Fruit fly (Drosophila melanogaster) whole organism, embryonic: ENCODE results near the gene CG43702.
A peak's percentile ranks its signal among the peaks of the same experiment; 100 is the strongest.

Experiments
- C15 ChIP-seq: fragments of 200-800 bp; sonication (Bioruptor generic); IDR thresholded peaks from 3 replicates; pipeline ENCODE4 v1.3.6; 2022; ENCODE audit warnings: missing biosample characterization, missing genetic modification characterization
- CG10462 ChIP-seq: fragments of 200-800 bp; sonication (Bioruptor generic); optimal IDR thresholded peaks from 2 replicates; lab custom pipeline; 2016; ENCODE audit warnings: missing biosample characterization, missing genetic modification characterization
- CG10543 ChIP-seq: fragments of 200-800 bp; sonication (Bioruptor generic); optimal IDR thresholded peaks from 3 replicates; lab custom pipeline; 2017; ENCODE audit warnings: missing biosample characterization, mild to moderate bottlenecking, missing genetic modification characterization, moderate library complexity
- CG11247 ChIP-seq: fragments of 200-800 bp; sonication (Bioruptor generic); IDR thresholded peaks from 2 replicates; pipeline ENCODE4 v1.3.6; 2022; ENCODE audit warnings: missing biosample characterization, missing genetic modification characterization
- CG11398 ChIP-seq: fragments of 200-800 bp; sonication (Bioruptor generic); optimal IDR thresholded peaks from 2 replicates; lab custom pipeline; 2016; ENCODE audit warnings: missing biosample characterization, missing genetic modification characterization
- CG11560 ChIP-seq: fragments of 200-800 bp; sonication (Bioruptor generic); IDR thresholded peaks from 3 replicates; pipeline ENCODE4 v1.3.6; 2022; ENCODE audit warnings: missing biosample characterization, missing genetic modification characterization
- CG1233 ChIP-seq: fragments of 200-800 bp; sonication (Bioruptor generic); optimal IDR thresholded peaks from 4 replicates; lab custom pipeline; 2018; ENCODE audit warnings: missing biosample characterization, mild to moderate bottlenecking, missing genetic modification characterization
- CG13296 ChIP-seq: fragments of 200-800 bp; sonication (Bioruptor generic); optimal IDR thresholded peaks from 3 replicates; lab custom pipeline; 2018; ENCODE audit warnings: missing biosample characterization, mild to moderate bottlenecking, missing genetic modification characterization
- CG14965 ChIP-seq: fragments of 200-800 bp; sonication (Bioruptor generic); optimal IDR thresholded peaks from 2 replicates; lab custom pipeline; 2016; ENCODE audit warnings: missing biosample characterization, missing genetic modification characterization, borderline replicate concordance
- CG15696 ChIP-seq: fragments of 200-800 bp; sonication (Bioruptor generic); optimal IDR thresholded peaks from 2 replicates; lab custom pipeline; 2019; ENCODE audit warnings: missing biosample characterization, mild to moderate bottlenecking, missing genetic modification characterization, moderate library complexity
- CG16863 ChIP-seq: fragments of 200-800 bp; sonication (Bioruptor generic); optimal IDR thresholded peaks from 3 replicates; lab custom pipeline; 2016; ENCODE audit warnings: missing biosample characterization, missing genetic modification characterization
- CG18764 ChIP-seq: fragments of 200-800 bp; sonication (Bioruptor generic); optimal IDR thresholded peaks from 3 replicates; lab custom pipeline; 2016; ENCODE audit warnings: missing biosample characterization, missing genetic modification characterization
- CG2889 ChIP-seq: fragments of 200-800 bp; sonication (Bioruptor generic); IDR thresholded peaks from 3 replicates; pipeline ENCODE4 v1.3.6; 2022; ENCODE audit warnings: missing biosample characterization, missing genetic modification characterization
- CG31365 ChIP-seq: fragments of 200-800 bp; sonication (Bioruptor generic); optimal IDR thresholded peaks from 2 replicates; lab custom pipeline; 2018; ENCODE audit warnings: missing biosample characterization, mild to moderate bottlenecking, missing genetic modification characterization
- CG32532 ChIP-seq: fragments of 200-800 bp; sonication (Bioruptor generic); IDR thresholded peaks from 2 replicates; pipeline ENCODE4 v1.3.6; 2022; ENCODE audit warnings: missing biosample characterization, missing genetic modification characterization
- CG32767 ChIP-seq: fragments of 200-800 bp; sonication (Bioruptor generic); IDR thresholded peaks from 2 replicates; pipeline ENCODE4 v1.3.6; 2022; ENCODE audit warnings: missing biosample characterization, missing genetic modification characterization
- CG4730 ChIP-seq: fragments of 200-800 bp; sonication (Bioruptor generic); IDR thresholded peaks from 2 replicates; pipeline ENCODE4 v1.3.6; 2022; ENCODE audit warnings: missing biosample characterization, missing genetic modification characterization
- CG4854 ChIP-seq: fragments of 200-800 bp; sonication (Bioruptor generic); optimal IDR thresholded peaks from 2 replicates; lab custom pipeline; 2016; ENCODE audit warnings: missing biosample characterization, missing genetic modification characterization, inconsistent platforms
- CG9215 ChIP-seq: fragments of 200-800 bp; sonication (Bioruptor generic); IDR thresholded peaks from 2 replicates; pipeline ENCODE4 v1.3.6; 2022; ENCODE audit warnings: missing biosample characterization, missing genetic modification characterization
- CkIIα-i1 ChIP-seq: fragments of 200-800 bp; sonication (Bioruptor generic); IDR thresholded peaks from 2 replicates; pipeline ENCODE4 v1.3.6; 2022; ENCODE audit warnings: missing biosample characterization, missing genetic modification characterization
- Dbx ChIP-seq: fragments of 200-800 bp; sonication (Bioruptor generic); IDR thresholded peaks from 3 replicates; pipeline ENCODE4 v1.3.6; 2022; ENCODE audit warnings: missing biosample characterization, missing genetic modification characterization
- Dp ChIP-seq: fragments of 200-800 bp; sonication (Bioruptor generic); optimal IDR thresholded peaks from 2 replicates; lab custom pipeline; 2018; ENCODE audit warnings: missing biosample characterization, mild to moderate bottlenecking, missing genetic modification characterization, moderate library complexity
- E2f1 ChIP-seq: fragments of 200-800 bp; sonication (Bioruptor generic); IDR thresholded peaks from 2 replicates; pipeline ENCODE4 v1.3.6; 2022; ENCODE audit warnings: missing biosample characterization, missing genetic modification characterization
- GATAe ChIP-seq: fragments of 200-800 bp; sonication (Bioruptor generic); conservative IDR thresholded peaks from 2 replicates; pipeline ENCODE4 v1.3.6; 2022; ENCODE audit warnings: missing biosample characterization, missing genetic modification characterization
- H2.0 ChIP-seq: fragments of 200-800 bp; sonication (Bioruptor generic); IDR thresholded peaks from 2 replicates; pipeline ENCODE4 v1.3.6; 2022; ENCODE audit warnings: missing biosample characterization, missing genetic modification characterization
- HmgZ ChIP-seq: fragments of 200-800 bp; sonication (Bioruptor generic); optimal IDR thresholded peaks from 2 replicates; lab custom pipeline; 2018; ENCODE audit warnings: missing biosample characterization, mild to moderate bottlenecking, missing genetic modification characterization
- Med ChIP-seq: fragments of 200-800 bp; sonication (Bioruptor generic); peaks from one replicate; lab custom pipeline; 2016; ENCODE audit warnings: missing biosample characterization, missing genetic modification characterization, mild to moderate bottlenecking, inconsistent platforms, moderate library complexity
- NFAT ChIP-seq: fragments of 200-800 bp; sonication (Bioruptor generic); IDR thresholded peaks from 2 replicates; pipeline ENCODE4 v1.3.6; 2022; ENCODE audit warnings: missing biosample characterization, missing genetic modification characterization
- Sry-β ChIP-seq: fragments of 200-800 bp; sonication (Bioruptor generic); optimal IDR thresholded peaks from 2 replicates; lab custom pipeline; 2018; ENCODE audit warnings: missing biosample characterization, mild to moderate bottlenecking, missing genetic modification characterization, moderate library complexity
- TFAM ChIP-seq: fragments of 200-800 bp; sonication (Bioruptor generic); optimal IDR thresholded peaks from 2 replicates; lab custom pipeline; 2017; ENCODE audit warnings: missing biosample characterization, missing genetic modification characterization, inconsistent platforms
- aop ChIP-seq: fragments of 200-800 bp; sonication (Bioruptor generic); IDR thresholded peaks from 2 replicates; pipeline ENCODE4 v1.3.6; 2022; ENCODE audit warnings: missing biosample characterization, missing genetic modification characterization
- ato ChIP-seq: fragments of 200-800 bp; sonication (Bioruptor generic); IDR thresholded peaks from 2 replicates; pipeline ENCODE4 v1.3.6; 2022; ENCODE audit warnings: missing biosample characterization, missing genetic modification characterization; ENCODE audit not compliant: partially characterized antibody
- crp ChIP-seq, 2 experiments: fragments of 200-800 bp; sonication (Bioruptor generic); optimal IDR thresholded peaks; 2 replicates in 1 of 2; 3 replicates in 1 of 2; lab custom pipeline; 2017; ENCODE audit warnings: missing biosample characterization in 2 of 2, missing genetic modification characterization in 2 of 2, mild to moderate bottlenecking in 1 of 2, moderate library complexity in 1 of 2
- cwo ChIP-seq: fragments of 200-800 bp; sonication (Bioruptor generic); optimal IDR thresholded peaks from 3 replicates; lab custom pipeline; 2017; ENCODE audit warnings: missing biosample characterization, missing genetic modification characterization, mild to moderate bottlenecking, moderate library complexity, missing genetic modification reagents
- da ChIP-seq: fragments of 200-800 bp; sonication (Bioruptor generic); optimal IDR thresholded peaks from 2 replicates; lab custom pipeline; 2016; ENCODE audit warnings: missing biosample characterization, missing genetic modification characterization
- exex ChIP-seq: fragments of 200-800 bp; sonication (Bioruptor generic); optimal IDR thresholded peaks from 4 replicates; lab custom pipeline; 2018; ENCODE audit warnings: missing biosample characterization, mild to moderate bottlenecking, missing genetic modification characterization, moderate library complexity
- gce ChIP-seq: fragments of 200-800 bp; sonication (Bioruptor generic); IDR thresholded peaks from 3 replicates; pipeline ENCODE4 v1.3.6; 2022; ENCODE audit warnings: missing biosample characterization, missing genetic modification characterization
- gt ChIP-seq: fragments of 200-800 bp; sonication (Bioruptor generic); IDR thresholded peaks from 2 replicates; pipeline ENCODE4 v1.3.6; 2022; ENCODE audit warnings: missing biosample characterization, missing genetic modification characterization
- maf-S ChIP-seq: fragments of 200-800 bp; sonication (Bioruptor generic); optimal IDR thresholded peaks from 2 replicates; lab custom pipeline; 2016; ENCODE audit warnings: missing biosample characterization, missing genetic modification characterization
- slou ChIP-seq: fragments of 200-800 bp; sonication (Bioruptor generic); optimal IDR thresholded peaks from 3 replicates; lab custom pipeline; 2016; ENCODE audit warnings: missing biosample characterization, missing genetic modification characterization
- sna ChIP-seq: fragments of 200-800 bp; sonication (Bioruptor generic); IDR thresholded peaks from 2 replicates; pipeline ENCODE4 v1.3.6; 2022; ENCODE audit warnings: missing biosample characterization, missing genetic modification characterization; ENCODE audit not compliant: partially characterized antibody
- sr ChIP-seq: fragments of 200-800 bp; sonication (Bioruptor generic); IDR thresholded peaks from 3 replicates; pipeline ENCODE4 v1.3.6; 2022; ENCODE audit warnings: missing biosample characterization, missing genetic modification characterization
- ssp ChIP-seq: fragments of 200-800 bp; sonication (Bioruptor generic); IDR thresholded peaks from 2 replicates; pipeline ENCODE4 v1.3.6; 2022; ENCODE audit warnings: missing biosample characterization, missing genetic modification characterization
- tio ChIP-seq: fragments of 200-800 bp; sonication (Bioruptor generic); optimal IDR thresholded peaks from 2 replicates; lab custom pipeline; 2017; ENCODE audit warnings: missing biosample characterization, missing genetic modification characterization, inconsistent platforms
- trh ChIP-seq: fragments of 200-800 bp; sonication (Bioruptor generic); optimal IDR thresholded peaks from 2 replicates; lab custom pipeline; 2016; ENCODE audit warnings: missing biosample characterization, missing genetic modification characterization
- wor ChIP-seq: fragments of 200-800 bp; sonication (Bioruptor generic); IDR thresholded peaks from 2 replicates; pipeline ENCODE4 v1.3.6; 2022; ENCODE audit warnings: missing biosample characterization, missing genetic modification characterization
- zen ChIP-seq: fragments of 200-800 bp; sonication (Bioruptor generic); optimal IDR thresholded peaks from 3 replicates; lab custom pipeline; 2018; ENCODE audit warnings: missing biosample characterization, mild to moderate bottlenecking, missing genetic modification characterization, moderate library complexity
- zen2 ChIP-seq: fragments of 200-800 bp; sonication (Bioruptor generic); IDR thresholded peaks from 3 replicates; pipeline ENCODE4 v1.3.6; 2022; ENCODE audit warnings: missing biosample characterization, missing genetic modification characterization; ENCODE audit not compliant: partially characterized antibody

The CG43702 gene

DNA sequence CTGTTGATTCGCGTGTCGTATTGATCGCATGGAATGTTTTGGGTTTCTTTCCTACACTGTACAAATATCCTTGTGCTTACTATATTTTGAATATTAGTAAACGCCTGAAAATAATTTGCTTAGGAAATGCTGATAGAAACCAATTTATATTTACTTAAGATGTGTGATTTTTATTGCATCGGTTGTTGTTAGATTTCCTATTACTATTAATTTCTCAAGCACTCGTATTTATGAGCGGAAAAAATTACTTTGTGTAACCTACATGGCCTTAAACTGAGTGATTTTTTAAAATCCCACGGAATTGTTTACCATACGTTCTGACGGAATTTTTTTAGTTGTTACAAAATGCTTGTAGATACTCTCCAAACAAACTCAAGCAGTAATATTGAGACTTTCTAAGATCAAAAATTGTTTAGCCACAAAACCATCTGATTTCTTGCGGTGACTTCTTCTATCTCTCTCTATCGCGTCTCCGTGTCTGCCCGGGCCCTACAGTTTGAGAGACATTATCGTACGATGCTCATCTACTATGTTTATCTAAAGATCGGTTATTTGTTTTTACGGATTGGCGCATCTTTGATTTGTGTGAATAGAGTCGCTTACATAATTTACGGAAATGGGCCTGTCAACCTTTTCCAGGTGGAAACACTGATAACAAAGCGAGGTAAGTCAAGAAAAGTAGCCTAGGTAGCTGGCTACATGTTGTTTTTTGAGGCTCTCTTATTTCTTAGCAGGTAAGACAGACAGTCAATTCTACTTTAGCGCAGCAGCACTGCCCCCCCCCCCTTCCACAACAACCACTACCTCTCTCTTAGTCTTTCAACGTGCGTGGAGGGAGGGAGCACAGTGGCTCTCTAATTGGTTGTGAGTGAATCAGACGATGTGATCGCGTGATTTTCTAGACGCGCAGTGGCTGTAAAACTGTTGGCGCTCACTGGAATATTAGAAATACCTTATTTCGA, 21.9 kb upstream of the CG43702 start (continued):
- TF ChIP-seq CG11398 (GFP tag; lab: Kevin White, UChicago) (peak; percentile 35), TFAM (GFP tag; lab: Kevin White, UChicago) (no peak), CG10543 (GFP tag; lab: Kevin White, UChicago) (peak; percentile 42), CG16863 (GFP tag; lab: Kevin White, UChicago) (peak; percentile 57), aop (GFP tag; lab: Robert Waterston, UW) (no peak), slou (GFP tag; lab: Kevin White, UChicago) (no peak), CG11247 (GFP tag; lab: Robert Waterston, UW) (no peak), C15 (GFP tag; lab: Robert Waterston, UW) (no peak), CG4730 (GFP tag; lab: Robert Waterston, UW) (no peak), CG13296 (peak; percentile 24), CG32767 (GFP tag; lab: Robert Waterston, UW) (no peak), Dp (GFP tag; lab: Kevin White, UChicago) (peak; percentile 32), sna (no peak), gce (GFP tag; lab: Robert Waterston, UW) (no peak), CG2889 (GFP tag; lab: Robert Waterston, UW) (no peak)
- TF ChIP-seq, all 482 proteins: peak for 287

DNA sequence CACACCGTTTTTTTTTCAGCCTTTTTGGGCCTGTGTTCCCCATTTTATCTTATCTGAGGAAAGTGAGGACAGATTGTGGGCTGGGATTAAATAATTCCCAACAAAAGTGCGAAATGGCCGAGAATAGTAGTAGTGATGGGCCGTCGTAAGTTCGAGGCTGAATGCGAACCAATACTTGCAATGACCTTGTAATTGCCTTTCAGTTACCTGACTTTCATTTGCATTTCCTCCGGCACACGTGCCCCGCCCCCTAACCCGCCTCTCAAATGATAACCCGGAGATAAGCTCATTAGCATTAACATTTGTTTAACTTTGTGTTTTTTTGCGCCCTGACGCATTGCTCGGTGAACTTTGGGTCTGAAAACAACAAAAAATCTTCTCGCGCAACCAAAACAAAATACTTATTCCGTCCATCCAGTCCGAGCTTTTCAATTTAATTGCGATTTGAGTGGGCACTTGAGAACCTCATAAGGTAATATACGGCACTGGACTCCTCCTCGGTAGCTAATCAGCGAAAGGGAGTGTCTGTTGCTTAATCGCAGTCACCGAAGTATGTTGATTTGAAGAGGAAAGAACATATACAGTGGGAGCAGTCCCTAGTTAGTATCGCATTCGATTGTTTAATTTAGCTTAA, 20.5 kb upstream of the CG43702 start:
- TF ChIP-seq zen (tag; lab: Kevin White, UChicago): no peak
- TF ChIP-seq CG11560 (tag; lab: Robert Waterston, UW): no peak
- TF ChIP-seq E2f1 (GFP tag; lab: Robert Waterston, UW): no peak
- TF ChIP-seq crp (GFP tag; optimal IDR thresholded peaks at IDR 0.05; lab: Kevin White, UChicago): no peak
- no peak for TF ChIP-seq CG32532 (GFP tag; lab: Robert Waterston, UW)
- no peak for TF ChIP-seq CG4854 (GFP tag; lab: Kevin White, UChicago)
- no peak for TF ChIP-seq HmgZ (tag; lab: Kevin White, UChicago)
- TF ChIP-seq tio (GFP tag; lab: Kevin White, UChicago): no peak
- no peak for TF ChIP-seq gt
- no peak for TF ChIP-seq ssp (GFP tag; lab: Robert Waterston, UW)
- no peak for TF ChIP-seq Sry-β (GFP tag; lab: Kevin White, UChicago)
- no peak for TF ChIP-seq CkIIα-i1 (GFP tag; lab: Robert Waterston, UW)
- TF ChIP-seq CG18764 (GFP tag; lab: Kevin White, UChicago): no peak
- TF ChIP-seq exex (tag; lab: Kevin White, UChicago): peak; percentile 92
- no peak for TF ChIP-seq CG1233
- no peak for TF ChIP-seq Dbx (GFP tag; lab: Robert Waterston, UW)
- no peak for TF ChIP-seq CG9215 (GFP tag; lab: Robert Waterston, UW)
- TF ChIP-seq CG10462 (GFP tag; lab: Kevin White, UChicago): no peak
- no peak for TF ChIP-seq CG14965
- no peak for TF ChIP-seq ato
- no peak for TF ChIP-seq sr (GFP tag; lab: Robert Waterston, UW)
- peak; percentile 13; the same call in 1 of the 2 replicates for TF ChIP-seq GATAe (GFP tag; lab: Robert Waterston, UW)
- no peak for TF ChIP-seq maf-S (GFP tag; lab: Kevin White, UChicago)
- TF ChIP-seq wor (GFP tag; lab: Robert Waterston, UW): no peak
- peak; percentile 9 for TF ChIP-seq cwo (GFP tag; lab: Kevin White, UChicago)
- no peak for TF ChIP-seq H2.0 (GFP tag; lab: Robert Waterston, UW)
- no peak for TF ChIP-seq zen2 (GFP tag; lab: Robert Waterston, UW)
- peak; percentile 69 for TF ChIP-seq Med (GFP tag; lab: Kevin White, UChicago)
- no peak for TF ChIP-seq trh
- no peak for TF ChIP-seq da (GFP tag; lab: Kevin White, UChicago)
- TF ChIP-seq NFAT (GFP tag; lab: Robert Waterston, UW): no peak
- no peak for TF ChIP-seq CG31365 (tag; lab: Kevin White, UChicago)
- TF ChIP-seq CG15696 (tag; lab: Kevin White, UChicago): no peak
